Worm (Caenorhabditis elegans): Measurements from ENCODE around the gene F36H5.12.

DNA sequence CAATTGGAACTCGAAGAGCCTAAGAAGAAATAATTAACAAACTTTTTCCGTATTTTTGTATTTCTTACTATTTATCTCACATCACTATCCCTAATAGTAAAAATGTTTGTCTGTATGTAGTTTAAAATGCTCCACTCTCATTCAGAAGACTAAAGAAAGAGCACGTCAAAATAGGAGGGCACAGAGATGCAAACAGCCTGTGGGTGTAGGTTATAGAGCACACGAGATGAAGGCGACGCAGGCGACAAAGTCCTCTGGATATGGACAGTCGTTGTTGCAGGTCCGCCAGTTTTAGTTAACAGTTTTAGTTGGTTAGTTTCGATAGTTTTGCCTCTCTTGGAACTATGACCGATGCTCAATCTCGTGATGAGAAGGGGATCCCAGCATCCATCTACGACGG, 10.7 kb upstream of the F36H5.12 start, which contains the start of gene ceh-82:
- TF ChIP-seq sea-1 (GFP tag; conservative IDR thresholded peaks at IDR 0.05) (no peak), ets-7 (tag; optimal IDR thresholded peaks at IDR 0.05) (no peak), ama-1 (optimal IDR thresholded peaks at IDR 0.05) (no peak), flt-1 (GFP tag; IDR thresholded peaks at IDR 0.05) (no peak), F13C5.2 (tag; optimal IDR thresholded peaks at IDR 0.05) (no peak), hmbx-1 (tag; optimal IDR thresholded peaks at IDR 0.05) (no peak), aly-1 (tag; optimal IDR thresholded peaks at IDR 0.05) (no peak), tra-4 (tag; optimal IDR thresholded peaks at IDR 0.05) (no peak), hmg-4 (GFP tag; optimal IDR thresholded peaks at IDR 0.05) (no peak), hnd-1 (tag; optimal IDR thresholded peaks at IDR 0.05) (no peak), tbx-37 (GFP tag; conservative IDR thresholded peaks at IDR 0.05) (no peak), B0310.2 (tag; optimal IDR thresholded peaks at IDR 0.05) (no peak)
